Fruit fly (Drosophila melanogaster): Measurements from ENCODE around the gene brm.

DNA sequence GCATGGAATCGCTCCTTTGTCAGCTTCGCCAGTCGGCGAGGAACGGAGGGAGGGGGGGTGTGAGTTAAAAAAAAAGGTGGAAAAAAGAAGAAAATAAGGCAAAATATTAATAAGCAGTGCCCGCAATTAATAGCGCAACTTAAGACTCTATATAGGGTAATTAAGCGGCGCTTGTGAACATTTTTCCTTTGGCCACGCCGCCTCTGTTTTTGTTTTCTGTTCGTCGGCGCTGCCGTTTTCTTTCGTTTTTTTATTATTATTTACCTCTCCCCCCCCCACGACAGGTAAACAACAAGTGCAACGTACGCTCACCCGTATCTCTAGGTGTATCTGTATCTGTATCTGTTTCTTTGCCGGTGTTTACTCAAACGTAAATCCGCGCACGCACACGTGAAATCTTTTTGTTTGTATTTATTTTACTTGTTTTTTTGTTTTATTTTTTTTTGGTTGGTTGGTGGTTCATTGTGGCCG, 44.5 kb upstream of the brm start:
- no peak for TF ChIP-seq Sin3A (optimal IDR thresholded peaks at IDR 0.05)
- TF ChIP-seq h (optimal IDR thresholded peaks at IDR 0.05), result no peak
- no peak for TF ChIP-seq psq (optimal IDR thresholded peaks at IDR 0.05)
- TF ChIP-seq ttk (optimal IDR thresholded peaks at IDR 0.05), result no peak
- no peak for TF ChIP-seq Myc (optimal IDR thresholded peaks at IDR 0.05)

Measured in Kc167 (cell line).